Fruit fly (Drosophila melanogaster) whole organism, wandering third instar larva: ENCODE data around the gene shv.

Experiments
- Abd-B ChIP-seq: fragments of >200 bp; optimal IDR thresholded peaks from 2 replicates; lab custom pipeline; 2017; ENCODE audit warnings: missing biosample characterization, missing genetic modification characterization
- CG9705 ChIP-seq: fragments of 200-800 bp; sonication (Bioruptor generic); optimal IDR thresholded peaks from 2 replicates; lab custom pipeline; 2018; ENCODE audit warnings: missing biosample characterization, mild to moderate bottlenecking, missing genetic modification characterization
- CrebA ChIP-seq: fragments of 200-800 bp; sonication (Bioruptor generic); optimal IDR thresholded peaks from 2 replicates; lab custom pipeline; 2016; ENCODE audit warnings: missing biosample characterization, mild to moderate bottlenecking, missing genetic modification characterization, borderline replicate concordance
- Dfd ChIP-seq: fragments of >200 bp; optimal IDR thresholded peaks from 2 replicates; lab custom pipeline; 2017; ENCODE audit warnings: missing biosample characterization, missing genetic modification characterization
- Dif ChIP-seq: fragments of 200-275, 200-300 bp; sonication (Bioruptor generic); optimal IDR thresholded peaks from 2 replicates; lab custom pipeline; 2018; ENCODE audit warnings: missing biosample characterization, missing genetic modification characterization; ENCODE audit not compliant: partially characterized antibody
- GATAd ChIP-seq: sonication (Bioruptor generic); optimal IDR thresholded peaks from 2 replicates; lab custom pipeline; 2016; ENCODE audit warnings: missing biosample characterization, missing genetic modification characterization
- HLH106 ChIP-seq: fragments of 200-800 bp; optimal IDR thresholded peaks from 3 replicates; lab custom pipeline; 2019; ENCODE audit warnings: missing biosample characterization, mild to moderate bottlenecking, missing genetic modification characterization, moderate library complexity
- Hnf4 ChIP-seq: fragments of 200-800 bp; sonication (Bioruptor generic); optimal IDR thresholded peaks from 2 replicates; lab custom pipeline; 2016; ENCODE audit warnings: missing biosample characterization, mild to moderate bottlenecking, missing genetic modification characterization
- Hr78 ChIP-seq: fragments of >200 bp; optimal IDR thresholded peaks from 2 replicates; lab custom pipeline; 2017; ENCODE audit warnings: missing biosample characterization, missing genetic modification characterization
- Hr83 ChIP-seq: fragments of 200-300 bp; sonication (Bioruptor generic); optimal IDR thresholded peaks from 2 replicates; lab custom pipeline; 2016; ENCODE audit warnings: missing biosample characterization, mild to moderate bottlenecking, missing genetic modification characterization, moderate library complexity; ENCODE audit not compliant: poor library complexity, severe bottlenecking
- Jra ChIP-seq: sonication (Bioruptor generic); optimal IDR thresholded peaks from 2 replicates; lab custom pipeline; 2016; ENCODE audit warnings: missing biosample characterization, missing genetic modification characterization
- Myc ChIP-seq: fragments of >200 bp; optimal IDR thresholded peaks from 2 replicates; lab custom pipeline; 2017
- OdsH ChIP-seq: fragments of 200-800 bp; sonication (Bioruptor generic); optimal IDR thresholded peaks from 2 replicates; lab custom pipeline; 2016; ENCODE audit warnings: missing biosample characterization, mild to moderate bottlenecking, missing genetic modification characterization
- Rel ChIP-seq, 2 experiments: fragments of 200-800 bp; sonication (Bioruptor generic) in 1 of 2; optimal IDR thresholded peaks; 2 replicates in 1 of 2; 3 replicates in 1 of 2; lab custom pipeline; 2016 to 2019; ENCODE audit warnings: mild to moderate bottlenecking in 2 of 2, missing biosample characterization in 2 of 2, missing genetic modification characterization in 2 of 2, moderate library complexity in 1 of 2
- Sp1 ChIP-seq: fragments of 200-800 bp; sonication (Bioruptor generic); optimal IDR thresholded peaks from 3 replicates; lab custom pipeline; 2019; ENCODE audit warnings: missing biosample characterization, mild to moderate bottlenecking, missing genetic modification characterization, moderate library complexity
- Vsx2 ChIP-seq: fragments of 200-300, 225-300 bp; sonication (Bioruptor generic); optimal IDR thresholded peaks from 2 replicates; lab custom pipeline; 2018; ENCODE audit warnings: missing biosample characterization, missing genetic modification characterization; ENCODE audit not compliant: partially characterized antibody
- br ChIP-seq: fragments of 200-800 bp; sonication (Bioruptor generic); optimal IDR thresholded peaks from 2 replicates; lab custom pipeline; 2016; ENCODE audit warnings: missing biosample characterization, missing genetic modification characterization
- brk ChIP-seq: fragments of 200-800 bp; sonication (Bioruptor generic); optimal IDR thresholded peaks from 2 replicates; lab custom pipeline; 2016; ENCODE audit warnings: missing biosample characterization, mild to moderate bottlenecking, missing genetic modification characterization
- dl ChIP-seq, 2 experiments: fragments of 175-275, 200-275 bp in 1 of 2; fragments of 200-275 bp in 1 of 2; sonication (Bioruptor generic); optimal IDR thresholded peaks; lab custom pipeline; 2018; ENCODE audit warnings: mild to moderate bottlenecking in 2 of 2, missing biosample characterization in 2 of 2, missing genetic modification characterization in 2 of 2, moderate library complexity in 2 of 2; ENCODE audit not compliant: partially characterized antibody in 2 of 2, insufficient read depth in 1 of 2
- dmrt93B ChIP-seq: fragments of 200-800 bp; sonication (Bioruptor generic); optimal IDR thresholded peaks from 2 replicates; lab custom pipeline; 2018; ENCODE audit warnings: missing biosample characterization, mild to moderate bottlenecking, missing genetic modification characterization
- ey ChIP-seq: fragments of 200-800 bp; sonication (Bioruptor generic); optimal IDR thresholded peaks from 2 replicates; lab custom pipeline; 2016; ENCODE audit warnings: missing biosample characterization, missing genetic modification characterization
- foxo ChIP-seq, 2 experiments: fragments of 200-800 bp; sonication (Bioruptor generic); optimal IDR thresholded peaks; 2 replicates in 1 of 2; 3 replicates in 1 of 2; lab custom pipeline; 2016 to 2017; ENCODE audit warnings: missing biosample characterization in 2 of 2, missing genetic modification characterization in 2 of 2
- fru ChIP-seq: fragments of 200-800 bp; sonication (Bioruptor generic); optimal IDR thresholded peaks from 3 replicates; lab custom pipeline; 2016; ENCODE audit warnings: missing biosample characterization, mild to moderate bottlenecking, missing genetic modification characterization
- h ChIP-seq: fragments of 200-800 bp; sonication (Bioruptor generic); optimal IDR thresholded peaks from 3 replicates; lab custom pipeline; 2016; ENCODE audit warnings: missing biosample characterization, mild to moderate bottlenecking, missing genetic modification characterization
- jim ChIP-seq: fragments of 175-275, 200-325 bp; sonication (Bioruptor generic); optimal IDR thresholded peaks from 2 replicates; lab custom pipeline; 2016; ENCODE audit warnings: missing biosample characterization, mild to moderate bottlenecking, missing genetic modification characterization
- pan ChIP-seq: fragments of >200 bp; optimal IDR thresholded peaks from 2 replicates; lab custom pipeline; 2017
- psq ChIP-seq: fragments of 200-800 bp; sonication (Bioruptor generic); optimal IDR thresholded peaks from 3 replicates; lab custom pipeline; 2017; ENCODE audit warnings: missing biosample characterization, mild to moderate bottlenecking, missing genetic modification characterization, moderate library complexity
- rgr ChIP-seq: fragments of 200-800 bp; sonication (Bioruptor generic); optimal IDR thresholded peaks from 3 replicates; lab custom pipeline; 2016; ENCODE audit warnings: missing biosample characterization, mild to moderate bottlenecking, missing genetic modification characterization
- sv ChIP-seq: fragments of 200-800 bp; sonication (Bioruptor generic); optimal IDR thresholded peaks from 3 replicates; lab custom pipeline; 2016; ENCODE audit warnings: missing biosample characterization, missing genetic modification characterization
- tai ChIP-seq: sonication (Bioruptor generic); optimal IDR thresholded peaks from 2 replicates; lab custom pipeline; 2016; ENCODE audit warnings: missing biosample characterization, missing genetic modification characterization
- usp ChIP-seq: fragments of >200 bp; optimal IDR thresholded peaks from 2 replicates; lab custom pipeline; 2017; ENCODE audit warnings: missing biosample characterization, missing genetic modification characterization
- woc ChIP-seq: sonication (Bioruptor generic); optimal IDR thresholded peaks from 2 replicates; lab custom pipeline; 2016; ENCODE audit warnings: missing biosample characterization, mild to moderate bottlenecking, missing genetic modification characterization

Gene shv

DNA sequence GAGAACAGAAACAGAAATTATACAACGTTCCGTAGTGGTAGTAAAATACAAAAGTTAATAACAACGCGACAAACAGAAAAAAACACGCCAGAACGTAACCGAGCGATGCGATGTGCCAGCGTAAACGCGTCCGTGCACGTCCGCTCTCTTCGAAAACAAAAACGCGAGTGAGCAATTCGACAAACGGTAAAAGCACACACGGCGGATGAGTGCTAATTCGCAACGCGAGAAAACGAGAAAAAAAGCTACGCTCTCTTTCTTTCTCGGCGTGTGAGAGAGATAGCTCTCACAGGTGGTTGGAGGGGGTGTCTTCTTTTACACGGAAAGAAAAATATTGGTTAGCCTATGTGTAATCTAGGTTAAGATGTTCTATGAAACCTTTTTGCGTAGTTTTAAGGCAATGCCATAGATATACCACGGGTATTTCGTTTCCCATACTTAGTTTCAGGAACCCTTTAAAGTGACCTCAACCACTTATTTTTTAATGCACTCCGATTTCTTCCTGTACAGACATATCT lies 19.2 kb downstream of the shv start, which contains the start of gene CG4297:
Gene CG4297 (minus strand): TSS at position 128 of the 518 bp plus-strand sequence.
- TF ChIP-seq Sp1 (peak; percentile 59), h (peak; percentile 79), Jra (GFP tag; lab: Kevin White, UChicago) (no peak), psq (GFP tag; lab: Kevin White, UChicago) (peak; percentile 48), pan (no peak), Hnf4 (GFP tag; lab: Kevin White, UChicago) (peak; percentile 65), tai (GFP tag; lab: Kevin White, UChicago) (no peak), sv (GFP tag; lab: Kevin White, UChicago) (peak; percentile 89), HLH106 (tag; lab: Kevin White, UChicago) (peak; percentile 76), brk (GFP tag; lab: Kevin White, UChicago) (peak; percentile 11), dmrt93B (GFP tag; lab: Kevin White, UChicago) (peak; percentile 48), Vsx2 (GFP tag; lab: Kevin White, UChicago) (no peak), OdsH (GFP tag; lab: Kevin White, UChicago) (peak; percentile 64), Rel (GFP tag; optimal IDR thresholded peaks at IDR 0.05; lab: Kevin White, UChicago) (no peak), Rel (tag; optimal IDR thresholded peaks at IDR 0.05; lab: Kevin White, UChicago) (peak; percentile 57), dl (GFP tag; optimal IDR thresholded peaks at IDR 0.05; lab: Kevin White, UChicago; ENCODE audit: insufficient read depth in 1 of 2, partially characterized antibody in 2 of 2) (peak; percentile 80 to 86), Abd-B (no peak), CrebA (peak; percentile 83), rgr (GFP tag; lab: Kevin White, UChicago) (peak; percentile 79), Myc (lab: Kevin White, UChicago) (no peak), usp (GFP tag; lab: Kevin White, UChicago) (no peak), br (GFP tag; lab: Kevin White, UChicago) (peak; percentile 66), Dfd (GFP tag; lab: Kevin White, UChicago) (no peak), GATAd (GFP tag; lab: Kevin White, UChicago) (no peak), Dif (GFP tag; lab: Kevin White, UChicago) (peak; percentile 90), CG9705 (GFP tag; lab: Kevin White, UChicago) (peak; percentile 52), woc (GFP tag; lab: Kevin White, UChicago) (peak; percentile 38), ey (GFP tag; lab: Kevin White, UChicago) (peak; percentile 74), Hr78 (no peak), Hr83 (GFP tag; lab: Kevin White, UChicago) (peak; percentile 56), jim (peak; percentile 86), foxo (GFP tag; optimal IDR thresholded peaks at IDR 0.05; lab: Kevin White, UChicago) (peak in 1 of 2 experiments; percentile 81), fru (GFP tag; lab: Kevin White, UChicago) (peak; percentile 76)

DNA sequence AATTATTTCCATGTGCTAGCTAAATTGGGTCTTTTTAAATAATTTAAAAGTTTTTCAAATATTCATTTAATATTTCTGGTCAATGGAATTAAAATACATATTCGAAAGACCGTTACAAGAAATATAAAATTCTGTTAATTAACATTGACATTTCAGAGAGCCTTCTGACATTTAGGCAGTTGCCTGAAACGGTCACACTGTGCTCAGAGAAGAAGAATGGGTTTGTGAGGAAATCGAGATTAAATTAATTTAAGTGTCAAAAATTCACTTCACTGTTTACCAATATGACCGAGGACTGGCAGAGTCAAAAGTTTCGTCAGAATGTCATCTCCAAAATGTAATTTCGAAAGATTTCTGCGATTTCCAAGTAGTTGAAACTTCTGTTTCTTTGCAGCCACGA lies 19.9 kb downstream of the shv start, which contains the start of gene MED15:
Gene MED15 (plus strand): TSS at position 185 of the 400 bp plus-strand sequence.
- no peak for TF ChIP-seq dl (GFP tag; optimal IDR thresholded peaks at IDR 0.05; lab: Kevin White, UChicago; ENCODE audit: insufficient read depth in 1 of 2, partially characterized antibody in 2 of 2)
- TF ChIP-seq woc (GFP tag; lab: Kevin White, UChicago) = no peak
- TF ChIP-seq OdsH (GFP tag; lab: Kevin White, UChicago) = no peak
- TF ChIP-seq, all 38 proteins: peak for 0

DNA sequence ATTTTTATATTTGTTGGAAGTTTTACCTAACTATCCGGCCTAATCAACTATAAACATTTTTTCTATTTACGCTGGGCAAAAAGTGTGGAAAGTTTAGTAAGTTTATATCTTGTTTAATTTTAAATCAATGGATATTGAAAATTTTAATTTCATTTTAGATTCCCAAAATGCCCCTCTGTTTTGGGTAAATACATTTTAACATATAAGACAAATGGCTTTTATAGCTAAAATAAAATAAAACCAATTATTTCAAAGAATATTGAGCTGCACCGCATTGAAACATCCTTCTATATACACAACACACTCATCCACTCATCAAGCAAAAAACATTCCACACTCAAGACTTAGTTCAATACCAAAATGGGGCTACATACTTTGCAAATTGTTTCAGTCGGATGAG lies 23.0 kb downstream of the shv start, which contains the start of gene ush:
Gene ush (plus strand): TSS at position 301 of the 400 bp plus-strand sequence.
- TF ChIP-seq h (no peak), Vsx2 (GFP tag; lab: Kevin White, UChicago) (no peak), Abd-B (no peak), Rel (GFP tag; optimal IDR thresholded peaks at IDR 0.05; lab: Kevin White, UChicago) (no peak), Rel (tag; optimal IDR thresholded peaks at IDR 0.05; lab: Kevin White, UChicago) (no peak), Sp1 (no peak), woc (GFP tag; lab: Kevin White, UChicago) (no peak), Hnf4 (GFP tag; lab: Kevin White, UChicago) (no peak), jim (no peak)

DNA sequence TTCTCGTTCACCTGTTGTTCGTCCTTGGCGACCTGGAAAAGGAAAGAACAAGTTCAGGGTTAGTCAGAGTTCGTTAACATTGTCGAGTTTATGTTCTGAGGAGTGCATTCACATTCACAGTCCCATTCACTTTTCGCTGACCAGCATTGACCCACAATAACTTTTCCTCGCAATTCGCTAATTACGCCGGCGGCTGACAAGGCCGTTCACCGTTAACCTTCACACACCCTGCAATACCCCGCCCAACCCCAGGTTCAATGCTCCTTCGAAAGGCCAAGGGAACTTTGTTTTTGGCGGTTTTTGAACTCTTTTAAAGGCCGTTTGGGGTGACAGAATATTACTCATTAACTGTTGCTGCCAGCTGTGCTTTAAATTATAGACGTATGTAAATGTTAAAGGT lies 25.3 kb downstream of the shv start:
- TF ChIP-seq tai (GFP tag; lab: Kevin White, UChicago) (peak; percentile 15), pan (no peak)
